Fruit fly (Drosophila melanogaster) whole organism, embryonic: Measurements from ENCODE around the gene CG31100.

Source experiments
- Ada2b ChIP-seq: fragments of 200-800 bp; sonication (Bioruptor generic); IDR thresholded peaks from 2 replicates; pipeline ENCODE4 v1.3.6; 2022; ENCODE audit warnings: missing biosample characterization, missing genetic modification characterization
- Atf3 ChIP-seq: fragments of 200-800 bp; sonication (Bioruptor generic); optimal IDR thresholded peaks from 3 replicates; lab custom pipeline; 2016; ENCODE audit warnings: missing biosample characterization, missing genetic modification characterization
- Bdp1 ChIP-seq: fragments of 200-800 bp; sonication (Bioruptor generic); optimal IDR thresholded peaks from 3 replicates; lab custom pipeline; 2016; ENCODE audit warnings: missing biosample characterization, missing genetic modification characterization
- CG10209 ChIP-seq: fragments of 200-800 bp; sonication (Bioruptor generic); optimal IDR thresholded peaks from 3 replicates; lab custom pipeline; 2017; ENCODE audit warnings: missing biosample characterization, mild to moderate bottlenecking, missing genetic modification characterization, missing genetic modification reagents
- CG10979 ChIP-seq: fragments of 200-800 bp; sonication (Bioruptor generic); optimal IDR thresholded peaks from 2 replicates; lab custom pipeline; 2018; ENCODE audit warnings: missing biosample characterization, mild to moderate bottlenecking, missing genetic modification characterization, moderate library complexity
- CG12155 ChIP-seq: fragments of 200-800 bp; sonication (Bioruptor generic); optimal IDR thresholded peaks from 3 replicates; lab custom pipeline; 2016; ENCODE audit warnings: missing biosample characterization, missing genetic modification characterization
- CG1233 ChIP-seq: fragments of 200-800 bp; sonication (Bioruptor generic); optimal IDR thresholded peaks from 4 replicates; lab custom pipeline; 2018; ENCODE audit warnings: missing biosample characterization, mild to moderate bottlenecking, missing genetic modification characterization
- CG13894 ChIP-seq: fragments of 200-800 bp; sonication (Bioruptor generic); optimal IDR thresholded peaks from 3 replicates; lab custom pipeline; 2018; ENCODE audit warnings: missing biosample characterization, mild to moderate bottlenecking, missing genetic modification characterization, moderate library complexity
- CG14710 ChIP-seq: fragments of 200-800 bp; sonication (Bioruptor generic); optimal IDR thresholded peaks from 3 replicates; lab custom pipeline; 2019; ENCODE audit warnings: missing biosample characterization, mild to moderate bottlenecking, missing genetic modification characterization, moderate library complexity
- CG15073 ChIP-seq: fragments of 200-800 bp; sonication (Bioruptor generic); optimal IDR thresholded peaks from 2 replicates; lab custom pipeline; 2016; ENCODE audit warnings: missing biosample characterization, missing genetic modification characterization
- CG15514 ChIP-seq: fragments of 200-800 bp; sonication (Bioruptor generic); optimal IDR thresholded peaks from 3 replicates; lab custom pipeline; 2017; ENCODE audit warnings: missing biosample characterization, missing genetic modification characterization, mild to moderate bottlenecking, moderate library complexity, missing genetic modification reagents
- CG16863 ChIP-seq: fragments of 200-800 bp; sonication (Bioruptor generic); optimal IDR thresholded peaks from 3 replicates; lab custom pipeline; 2016; ENCODE audit warnings: missing biosample characterization, missing genetic modification characterization
- CG17829 ChIP-seq: fragments of 200-800 bp; optimal IDR thresholded peaks from 2 replicates; lab custom pipeline; 2019; ENCODE audit warnings: missing biosample characterization, mild to moderate bottlenecking, missing genetic modification characterization, moderate library complexity
- CG1792 ChIP-seq: fragments of 200-800 bp; sonication (Bioruptor generic); optimal IDR thresholded peaks from 2 replicates; lab custom pipeline; 2016; ENCODE audit warnings: missing biosample characterization, missing genetic modification characterization
- CG18764 ChIP-seq: fragments of 200-800 bp; sonication (Bioruptor generic); optimal IDR thresholded peaks from 3 replicates; lab custom pipeline; 2016; ENCODE audit warnings: missing biosample characterization, missing genetic modification characterization
- CG31224 ChIP-seq: fragments of 200-800 bp; sonication (Bioruptor generic); IDR thresholded peaks from 2 replicates; pipeline ENCODE4 v1.3.6; 2022; ENCODE audit warnings: missing biosample characterization, missing genetic modification characterization
- CG3847 ChIP-seq: fragments of 200-800 bp; sonication (Bioruptor generic); IDR thresholded peaks from 2 replicates; pipeline ENCODE4 v1.3.6; 2022; ENCODE audit warnings: missing biosample characterization, missing genetic modification characterization
- CG3995 ChIP-seq: fragments of 200-800 bp; sonication (Bioruptor generic); optimal IDR thresholded peaks from 3 replicates; lab custom pipeline; 2016; ENCODE audit warnings: missing biosample characterization, missing genetic modification characterization
- CG42726 ChIP-seq: fragments of 200-800 bp; sonication (Bioruptor generic); IDR thresholded peaks from 2 replicates; pipeline ENCODE4 v1.3.6; 2022; ENCODE audit warnings: missing biosample characterization, missing genetic modification characterization; ENCODE audit not compliant: partially characterized antibody
- CG7271 ChIP-seq: fragments of 200-800 bp; sonication (Bioruptor generic); optimal IDR thresholded peaks from 2 replicates; lab custom pipeline; 2018; ENCODE audit warnings: missing biosample characterization, mild to moderate bottlenecking, missing genetic modification characterization, moderate library complexity
- CG8765 ChIP-seq: fragments of 200-800 bp; sonication (Bioruptor generic); IDR thresholded peaks from 2 replicates; pipeline ENCODE4 v1.3.6; 2022; ENCODE audit warnings: missing biosample characterization, missing genetic modification characterization
- CG8924 ChIP-seq: fragments of 200-800 bp; optimal IDR thresholded peaks from 3 replicates; lab custom pipeline; 2019; ENCODE audit warnings: missing biosample characterization, mild to moderate bottlenecking, missing genetic modification characterization, moderate library complexity
- D19A ChIP-seq: fragments of 200-800 bp; optimal IDR thresholded peaks from 3 replicates; lab custom pipeline; 2019; ENCODE audit warnings: missing biosample characterization, mild to moderate bottlenecking, missing genetic modification characterization, moderate library complexity
- Dfd ChIP-seq, 2 experiments: fragments of >200 bp; optimal IDR thresholded peaks; 2 replicates each; lab custom pipeline; 2017; ENCODE audit warnings: missing biosample characterization in 2 of 2, missing genetic modification characterization in 2 of 2
- E2f2 ChIP-seq: fragments of 200-800 bp; sonication (Bioruptor generic); IDR thresholded peaks from 2 replicates; pipeline ENCODE4 v1.3.6; 2022; ENCODE audit warnings: missing biosample characterization, missing genetic modification characterization
- Ets65A ChIP-seq: fragments of 200-800 bp; sonication (Bioruptor generic); peaks from one replicate; lab custom pipeline; 2016; ENCODE audit warnings: missing biosample characterization, missing genetic modification characterization
- GATAe ChIP-seq: fragments of 200-800 bp; sonication (Bioruptor generic); conservative IDR thresholded peaks from 2 replicates; pipeline ENCODE4 v1.3.6; 2022; ENCODE audit warnings: missing biosample characterization, missing genetic modification characterization
- Gsc ChIP-seq: fragments of 200-800 bp; sonication (Bioruptor generic); IDR thresholded peaks from 2 replicates; pipeline ENCODE4 v1.3.6; 2022; ENCODE audit warnings: missing biosample characterization, missing genetic modification characterization
- HLH3B ChIP-seq: fragments of 200-800 bp; sonication (Bioruptor generic); IDR thresholded peaks from 2 replicates; pipeline ENCODE4 v1.3.6; 2022; ENCODE audit warnings: missing biosample characterization, missing genetic modification characterization
- HLH4C ChIP-seq: fragments of 200-800 bp; sonication (Bioruptor generic); IDR thresholded peaks from 3 replicates; pipeline ENCODE4 v1.3.6; 2022; ENCODE audit warnings: missing biosample characterization, missing genetic modification characterization; ENCODE audit not compliant: partially characterized antibody
- Hey ChIP-seq: fragments of 200-800 bp; sonication (Bioruptor generic); optimal IDR thresholded peaks from 3 replicates; lab custom pipeline; 2018; ENCODE audit warnings: missing biosample characterization, mild to moderate bottlenecking, missing genetic modification characterization
- Spps ChIP-seq: fragments of 200-800 bp; sonication (Bioruptor generic); optimal IDR thresholded peaks from 2 replicates; lab custom pipeline; 2018; ENCODE audit warnings: missing biosample characterization, mild to moderate bottlenecking, missing genetic modification characterization
- TFAM ChIP-seq: fragments of 200-800 bp; sonication (Bioruptor generic); optimal IDR thresholded peaks from 2 replicates; lab custom pipeline; 2017; ENCODE audit warnings: missing biosample characterization, missing genetic modification characterization, inconsistent platforms
- abd-A ChIP-seq: fragments of 200-800 bp; sonication (Bioruptor generic); optimal IDR thresholded peaks from 3 replicates; lab custom pipeline; 2019; ENCODE audit warnings: missing biosample characterization, mild to moderate bottlenecking, missing genetic modification characterization, moderate library complexity
- cato ChIP-seq: fragments of 200-800 bp; sonication (Bioruptor generic); optimal IDR thresholded peaks from 2 replicates; lab custom pipeline; 2016; ENCODE audit warnings: missing biosample characterization, missing genetic modification characterization, borderline replicate concordance
- ci ChIP-seq: fragments of 200-800 bp; sonication (Bioruptor generic); IDR thresholded peaks from 3 replicates; pipeline ENCODE4 v1.3.6; 2022; ENCODE audit warnings: missing biosample characterization, missing genetic modification characterization
- da ChIP-seq: fragments of 200-800 bp; sonication (Bioruptor generic); optimal IDR thresholded peaks from 2 replicates; lab custom pipeline; 2016; ENCODE audit warnings: missing biosample characterization, missing genetic modification characterization
- eyg ChIP-seq: fragments of 200-800 bp; sonication (Bioruptor generic); optimal IDR thresholded peaks from 3 replicates; lab custom pipeline; 2016; ENCODE audit warnings: missing biosample characterization, missing genetic modification characterization
- fru ChIP-seq: fragments of >200 bp; optimal IDR thresholded peaks from 2 replicates; lab custom pipeline; 2017
- h ChIP-seq: fragments of >200 bp; optimal IDR thresholded peaks from 2 replicates; lab custom pipeline; 2017
- lbe ChIP-seq: fragments of 200-800 bp; sonication (Bioruptor generic); optimal IDR thresholded peaks from 2 replicates; lab custom pipeline; 2016; ENCODE audit warnings: missing biosample characterization, mild to moderate bottlenecking, missing genetic modification characterization
- ranshi ChIP-seq: fragments of 200-800 bp; sonication (Bioruptor generic); IDR thresholded peaks from 2 replicates; pipeline ENCODE4 v1.3.6; 2022; ENCODE audit warnings: missing biosample characterization, missing genetic modification characterization
- ro ChIP-seq: fragments of 200-800 bp; sonication (Bioruptor generic); IDR thresholded peaks from 2 replicates; pipeline ENCODE4 v1.3.6; 2022; ENCODE audit warnings: missing biosample characterization, missing genetic modification characterization
- sima ChIP-seq: fragments of 200-800 bp; sonication (Bioruptor generic); optimal IDR thresholded peaks from 2 replicates; lab custom pipeline; 2016; ENCODE audit warnings: missing biosample characterization, missing genetic modification characterization
- slbo ChIP-seq: fragments of 200-800 bp; sonication (Bioruptor generic); IDR thresholded peaks from 2 replicates; pipeline ENCODE4 v1.3.6; 2022; ENCODE audit warnings: missing biosample characterization, missing genetic modification characterization
- so ChIP-seq: fragments of 200-800 bp; sonication (Bioruptor generic); IDR thresholded peaks from 3 replicates; pipeline ENCODE4 v1.3.6; 2022; ENCODE audit warnings: missing biosample characterization, missing genetic modification characterization
- sob ChIP-seq: fragments of 200-800 bp; sonication (Bioruptor generic); IDR thresholded peaks from 2 replicates; pipeline ENCODE4 v1.3.6; 2022; ENCODE audit warnings: missing biosample characterization, missing genetic modification characterization
- tll ChIP-seq, 2 experiments: fragments of 200-800 bp in 1 of 2; fragments of >200 bp in 1 of 2; sonication (Bioruptor generic) in 1 of 2; optimal IDR thresholded peaks; 2 replicates each; lab custom pipeline; 2017 to 2019; ENCODE audit warnings: missing biosample characterization in 2 of 2, missing genetic modification characterization in 2 of 2, mild to moderate bottlenecking in 1 of 2, moderate library complexity in 1 of 2
- tna ChIP-seq: fragments of 200-800 bp; sonication (Bioruptor generic); IDR thresholded peaks from 2 replicates; pipeline ENCODE4 v1.3.6; 2022; ENCODE audit warnings: missing biosample characterization, missing genetic modification characterization; ENCODE audit not compliant: partially characterized antibody
- toy ChIP-seq: fragments of 200-800 bp; sonication (Bioruptor generic); IDR thresholded peaks from 2 replicates; pipeline ENCODE4 v1.3.6; 2022; ENCODE audit warnings: missing biosample characterization, missing genetic modification characterization
- twi ChIP-seq: fragments of 200-800 bp; optimal IDR thresholded peaks from 2 replicates; lab custom pipeline; 2019; ENCODE audit warnings: missing biosample characterization, mild to moderate bottlenecking, missing genetic modification characterization, moderate library complexity
- unpg ChIP-seq: fragments of 200-800 bp; sonication (Bioruptor generic); optimal IDR thresholded peaks from 3 replicates; lab custom pipeline; 2018; ENCODE audit warnings: missing biosample characterization, mild to moderate bottlenecking, missing genetic modification characterization, moderate library complexity
- vfl ChIP-seq: fragments of 200-800 bp; sonication (Bioruptor generic); optimal IDR thresholded peaks from 2 replicates; lab custom pipeline; 2016; ENCODE audit warnings: missing biosample characterization, missing genetic modification characterization

The CG31100 gene

DNA sequence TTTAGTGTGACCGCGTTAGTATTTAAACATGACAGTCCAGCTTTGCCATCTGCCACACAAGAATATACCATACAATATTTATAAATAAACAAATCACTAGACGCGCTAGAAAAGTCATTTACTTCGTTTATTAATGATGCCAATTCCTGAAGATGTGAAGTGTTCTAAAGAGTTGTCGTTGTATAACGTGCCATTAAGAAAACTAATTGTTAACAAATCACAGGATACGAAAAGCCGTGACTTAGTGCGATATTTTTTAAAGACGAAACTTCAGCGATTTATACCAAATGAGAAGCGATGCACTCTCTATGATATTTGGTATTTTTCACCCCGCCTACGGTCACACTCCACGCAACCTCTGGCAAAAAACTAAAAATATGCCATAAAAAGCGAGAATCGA is 36.0 kb upstream of the CG31100 start, which contains the start of gene neur (continued):
- TF ChIP-seq CG1233 (GFP tag; lab: Kevin White, UChicago), result no peak
- no peak for TF ChIP-seq lbe (GFP tag; lab: Kevin White, UChicago)
- TF ChIP-seq D19A (tag; lab: Kevin White, UChicago), result no peak
- peak; percentile 91 for TF ChIP-seq Ets65A (GFP tag; lab: Kevin White, UChicago)
- no peak for TF ChIP-seq eyg (GFP tag; lab: Kevin White, UChicago)
- TF ChIP-seq h, result no peak
- TF ChIP-seq Ada2b (GFP tag; lab: Robert Waterston, UW), result no peak
- no peak for TF ChIP-seq Atf3 (GFP tag; lab: Kevin White, UChicago)
- no peak for TF ChIP-seq CG7271
- TF ChIP-seq ci (GFP tag; lab: Robert Waterston, UW), result peak; percentile 46; the same call in 1 of the 3 replicates
- TF ChIP-seq CG17829 (tag; lab: Kevin White, UChicago), result peak; percentile 84
- no peak for TF ChIP-seq ranshi (GFP tag; lab: Robert Waterston, UW)
- no peak for TF ChIP-seq Hey (tag; lab: Kevin White, UChicago)
- TF ChIP-seq E2f2 (GFP tag; lab: Robert Waterston, UW), result 0 out of 2 replicates have a peak, but pooled peaks have one; percentile 13
- peak; percentile 63 for TF ChIP-seq CG12155 (GFP tag; lab: Kevin White, UChicago)
- TF ChIP-seq CG15073 (GFP tag; lab: Kevin White, UChicago), result no peak
- no peak for TF ChIP-seq ro (GFP tag; lab: Robert Waterston, UW)
- no peak for TF ChIP-seq Gsc (GFP tag; lab: Robert Waterston, UW)
- TF ChIP-seq cato (GFP tag; lab: Kevin White, UChicago), result no peak
- TF ChIP-seq fru (lab: Kevin White, UChicago), result no peak
- no peak for TF ChIP-seq Dfd (GFP tag; optimal IDR thresholded peaks at IDR 0.05; lab: Kevin White, UChicago)
- no peak for TF ChIP-seq sob (GFP tag; lab: Robert Waterston, UW)
- no peak for TF ChIP-seq CG8765 (GFP tag; lab: Robert Waterston, UW)
- TF ChIP-seq CG10979 (tag; lab: Kevin White, UChicago), result no peak
- no peak for TF ChIP-seq GATAe (GFP tag; lab: Robert Waterston, UW)
- peak; percentile 29 for TF ChIP-seq CG3847 (GFP tag; lab: Robert Waterston, UW)
- no peak for TF ChIP-seq Bdp1 (GFP tag; lab: Kevin White, UChicago)
- 0 out of 2 replicates have a peak, but pooled peaks have one; percentile 35 for TF ChIP-seq CG42726 (GFP tag; lab: Robert Waterston, UW)
- no peak for TF ChIP-seq Spps
- TF ChIP-seq slbo (GFP tag; lab: Robert Waterston, UW), result peak; percentile 39; the same call in 1 of the 2 replicates
- TF ChIP-seq CG8924 (tag; lab: Kevin White, UChicago), result peak; percentile 44
- no peak for TF ChIP-seq abd-A (tag; lab: Kevin White, UChicago)
- no peak for TF ChIP-seq CG1792 (GFP tag; lab: Kevin White, UChicago)
- TF ChIP-seq da (GFP tag; lab: Kevin White, UChicago), result no peak
- TF ChIP-seq CG18764 (GFP tag; lab: Kevin White, UChicago), result no peak
- TF ChIP-seq HLH3B (GFP tag; lab: Robert Waterston, UW), result no peak
- no peak for TF ChIP-seq CG31224 (GFP tag; lab: Robert Waterston, UW)
- no peak for TF ChIP-seq vfl
- TF ChIP-seq sima (GFP tag; lab: Kevin White, UChicago), result no peak
- no peak for TF ChIP-seq CG10209 (GFP tag; lab: Kevin White, UChicago)
- TF ChIP-seq TFAM (GFP tag; lab: Kevin White, UChicago), result no peak
- TF ChIP-seq tna, result no peak
- peak; percentile 73 for TF ChIP-seq CG14710
- TF ChIP-seq CG15514 (GFP tag; lab: Kevin White, UChicago), result peak; percentile 51
- TF ChIP-seq twi (tag; lab: Kevin White, UChicago), result peak; percentile 28
- peak; percentile 65; the same call in 2 of the 3 replicates for TF ChIP-seq HLH4C (GFP tag; lab: Robert Waterston, UW)
- TF ChIP-seq CG16863 (GFP tag; lab: Kevin White, UChicago), result no peak
- no peak for TF ChIP-seq CG13894 (tag; lab: Kevin White, UChicago)
- peak; percentile 18 to 41 for TF ChIP-seq tll (GFP tag; optimal IDR thresholded peaks at IDR 0.05; lab: Kevin White, UChicago)
- no peak for TF ChIP-seq so
- TF ChIP-seq unpg (GFP tag; lab: Kevin White, UChicago), result no peak
- TF ChIP-seq CG3995 (GFP tag; lab: Kevin White, UChicago), result peak; percentile 99
- no peak for TF ChIP-seq toy
